Fruit fly (Drosophila melanogaster): ENCODE measurements around the gene CG33234.

The CG33234 gene

dm6 chr3L:2634929-2635799, 26.3 kb upstream of the CG33234 start (continued):
- TF ChIP-seq CG12769 (tag; optimal IDR thresholded peaks at IDR 0.05) (peak; percentile 75), slbo (GFP tag; IDR thresholded peaks at IDR 0.05) (peak; percentile 74), nerfin-2 (GFP tag; IDR thresholded peaks at IDR 0.05; ENCODE audit: partially characterized antibody) (peak; percentile 70), CG10274 (GFP tag; optimal IDR thresholded peaks at IDR 0.05) (peak; percentile 74), stc (GFP tag; IDR thresholded peaks at IDR 0.05) (peak; percentile 77), CG6175 (GFP tag; IDR thresholded peaks at IDR 0.05) (peak; percentile 64; the same call in 2 of the 3 replicates), chn (GFP tag; optimal IDR thresholded peaks at IDR 0.05) (peak; percentile 86), Pdp1 (GFP tag; optimal IDR thresholded peaks at IDR 0.05) (peak; percentile 79 to 84), kni (GFP tag; optimal IDR thresholded peaks at IDR 0.05) (peak; percentile 94), MTF-1 (GFP tag; optimal IDR thresholded peaks at IDR 0.05; ENCODE audit: borderline replicate concordance) (peak; percentile 94), CG11560 (tag; IDR thresholded peaks at IDR 0.05) (0 out of 3 replicates have a peak, but pooled peaks have one; percentile 42), CG16813 (GFP tag; IDR thresholded peaks at IDR 0.05; ENCODE audit: partially characterized antibody) (peak; percentile 77), kah (GFP tag; optimal IDR thresholded peaks at IDR 0.05) (no peak), CG30431 (GFP tag; optimal IDR thresholded peaks at IDR 0.05) (peak; percentile 45), Dip3 (GFP tag; optimal IDR thresholded peaks at IDR 0.05) (peak; percentile 70), yki (optimal IDR thresholded peaks at IDR 0.05) (no peak), tio (GFP tag; optimal IDR thresholded peaks at IDR 0.05) (no peak), Fer1 (GFP tag; optimal IDR thresholded peaks at IDR 0.05) (peak; percentile 93), CG4820 (GFP tag; optimal IDR thresholded peaks at IDR 0.05) (peak; percentile 40), CG14014 (GFP tag; IDR thresholded peaks at IDR 0.05) (peak; percentile 81), toy (GFP tag; IDR thresholded peaks at IDR 0.05) (peak; percentile 64; the same call in 1 of the 2 replicates), chif (GFP tag; optimal IDR thresholded peaks at IDR 0.05) (peak; percentile 66 to 68), dmrt99B (tag; optimal IDR thresholded peaks at IDR 0.05) (peak; percentile 66), Gsc (GFP tag; IDR thresholded peaks at IDR 0.05) (no peak), hth (optimal IDR thresholded peaks at IDR 0.05) (no peak), CG6272 (GFP tag; IDR thresholded peaks at IDR 0.05) (no peak), Sox102F (GFP tag; optimal IDR thresholded peaks at IDR 0.05) (peak; percentile 11), cato (GFP tag; optimal IDR thresholded peaks at IDR 0.05; ENCODE audit: borderline replicate concordance) (peak; percentile 52), zen (tag; optimal IDR thresholded peaks at IDR 0.05) (peak; percentile 75), CG12071 (GFP tag; optimal IDR thresholded peaks at IDR 0.05) (peak; percentile 85), Six4 (GFP tag; optimal IDR thresholded peaks at IDR 0.05) (peak; percentile 69), Lim3 (GFP tag; IDR thresholded peaks at IDR 0.05) (no peak), cas (GFP tag; IDR thresholded peaks at IDR 0.05) (peak; percentile 74; the same call in 1 of the 2 replicates), CG10366 (GFP tag; IDR thresholded peaks at IDR 0.05) (peak; percentile 74), CG13287 (GFP tag; IDR thresholded peaks at IDR 0.05; ENCODE audit: partially characterized antibody) (peak; percentile 81), oc (tag; optimal IDR thresholded peaks at IDR 0.05) (peak; percentile 6), ind (GFP tag; optimal IDR thresholded peaks at IDR 0.05) (peak; percentile 51), row (GFP tag; IDR thresholded peaks at IDR 0.05) (peak; percentile 61), Max (GFP tag; optimal IDR thresholded peaks at IDR 0.05) (peak; percentile 84), sens-2 (GFP tag; IDR thresholded peaks at IDR 0.05) (peak; percentile 84), CG6654 (GFP tag; optimal IDR thresholded peaks at IDR 0.05) (peak; percentile 44), crol (GFP tag; IDR thresholded peaks at IDR 0.05) (peak; percentile 89), trh (GFP tag; optimal IDR thresholded peaks at IDR 0.05) (peak; percentile 19), ERR (GFP tag; optimal IDR thresholded peaks at IDR 0.05) (peak; percentile 64), CG2129 (GFP tag; IDR thresholded peaks at IDR 0.05; ENCODE audit: partially characterized antibody) (peak; percentile 49), D (optimal IDR thresholded peaks at IDR 0.05) (no peak), D (GFP tag; optimal IDR thresholded peaks at IDR 0.05) (peak; percentile 67), tup (GFP tag; optimal IDR thresholded peaks at IDR 0.05) (peak; percentile 42), gt (GFP tag; IDR thresholded peaks at IDR 0.05) (peak; percentile 13; the same call in 1 of the 2 replicates)

Measured in whole organism, embryonic.